Fruit fly (Drosophila melanogaster): ENCODE data around the gene CG33643.

The CG33643 gene

DNA sequence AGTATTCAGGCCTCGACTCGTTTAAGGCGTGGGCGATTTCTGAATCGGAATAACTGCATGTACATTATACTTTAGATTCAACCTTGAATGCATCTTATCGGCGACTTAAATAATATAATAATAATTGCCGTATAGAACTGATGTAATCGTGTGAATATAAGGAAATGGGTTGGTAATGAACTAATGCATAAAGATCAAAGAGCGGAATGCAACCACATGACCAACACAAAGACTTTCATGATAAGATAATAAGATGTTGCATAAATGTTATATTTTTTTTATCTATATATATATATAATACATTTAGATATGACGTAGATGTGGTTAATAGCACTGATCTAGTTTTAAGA lies 15.2 kb upstream of the CG33643 start:
- no peak for TF ChIP-seq Hr83 (GFP tag; optimal IDR thresholded peaks at IDR 0.05; ENCODE audit: poor library complexity, severe bottlenecking)
- TF ChIP-seq brk (GFP tag; optimal IDR thresholded peaks at IDR 0.05) = no peak
- TF ChIP-seq rgr (GFP tag; optimal IDR thresholded peaks at IDR 0.05) = no peak
- no peak for TF ChIP-seq CrebA (GFP tag; optimal IDR thresholded peaks at IDR 0.05; ENCODE audit: borderline replicate concordance)
- no peak for TF ChIP-seq Vsx2 (GFP tag; optimal IDR thresholded peaks at IDR 0.05; ENCODE audit: partially characterized antibody)
- no peak for TF ChIP-seq usp (GFP tag; optimal IDR thresholded peaks at IDR 0.05)
- no peak for TF ChIP-seq Sp1 (GFP tag; optimal IDR thresholded peaks at IDR 0.05)
- no peak for TF ChIP-seq pan (optimal IDR thresholded peaks at IDR 0.05)
- TF ChIP-seq Jra (GFP tag; optimal IDR thresholded peaks at IDR 0.05) = no peak
- no peak for TF ChIP-seq dmrt93B (GFP tag; optimal IDR thresholded peaks at IDR 0.05)
- TF ChIP-seq Myc (optimal IDR thresholded peaks at IDR 0.05) = no peak
- TF ChIP-seq ey (GFP tag; optimal IDR thresholded peaks at IDR 0.05) = no peak
- TF ChIP-seq lola (GFP tag; optimal IDR thresholded peaks at IDR 0.05) = no peak
- no peak for TF ChIP-seq br (GFP tag; optimal IDR thresholded peaks at IDR 0.05)
- TF ChIP-seq psq (GFP tag; optimal IDR thresholded peaks at IDR 0.05) = no peak
- no peak for TF ChIP-seq dl (GFP tag; optimal IDR thresholded peaks at IDR 0.05; ENCODE audit: insufficient read depth in 1 of 2, partially characterized antibody in 2 of 2)

DNA sequence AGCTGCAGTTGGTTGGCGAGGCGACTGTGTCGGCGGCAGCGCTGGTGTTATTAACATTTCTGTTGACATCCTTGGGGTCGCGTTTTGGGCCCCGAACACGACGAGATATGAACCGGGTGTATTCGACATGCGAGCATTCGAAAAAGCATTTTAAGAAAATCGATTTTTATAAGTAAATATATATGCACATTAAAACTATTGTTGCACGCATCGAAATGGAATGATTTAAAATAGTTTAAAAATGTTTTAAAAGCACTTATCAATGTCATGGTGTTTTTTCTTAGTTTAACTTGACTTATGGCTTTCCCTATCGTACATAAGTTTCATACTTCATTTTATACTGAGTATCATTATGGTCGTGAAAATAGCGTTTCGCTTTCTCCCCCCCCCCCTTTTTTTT lies 9.1 kb upstream of the CG33643 start:
- TF ChIP-seq fru (GFP tag; optimal IDR thresholded peaks at IDR 0.05) = no peak
- no peak for TF ChIP-seq jim (GFP tag; optimal IDR thresholded peaks at IDR 0.05)
- no peak for TF ChIP-seq N (GFP tag; optimal IDR thresholded peaks at IDR 0.05)

- no peak for TF ChIP-seq Vsx2 (GFP tag; optimal IDR thresholded peaks at IDR 0.05; ENCODE audit: partially characterized antibody)
- no peak for TF ChIP-seq rgr (GFP tag; optimal IDR thresholded peaks at IDR 0.05)
Measured at dm6 chr2L:13527541-13527940, 3.3 kb upstream of the CG33643 start, which contains the start of gene CG33640. Gene CG33640, plus strand, starts transcription at chr2L:13527841.

DNA sequence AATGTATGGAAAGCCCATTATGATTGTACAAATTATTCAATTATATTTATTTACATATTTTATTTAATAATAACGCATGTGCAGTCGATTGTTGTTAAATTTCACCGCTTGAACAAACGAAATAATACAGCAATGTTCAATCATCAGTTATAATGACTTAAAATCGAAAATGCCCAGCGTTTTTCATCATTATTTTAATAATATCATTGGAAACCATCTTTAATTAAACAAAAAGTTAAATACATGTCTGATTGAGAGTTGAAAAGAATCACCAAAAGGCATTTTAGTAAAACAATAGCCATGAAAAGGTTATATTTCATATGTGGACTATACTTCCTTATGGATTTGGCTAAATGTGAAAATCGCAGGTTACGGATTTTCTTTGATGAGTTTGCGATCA lies 2.1 kb upstream of the CG33643 start, which contains the start of gene CG33641:
TSS of gene CG33641 (plus strand) at position 301 of the 400 bp plus-strand sequence.
- TF ChIP-seq usp (GFP tag; optimal IDR thresholded peaks at IDR 0.05) = no peak
- no peak for TF ChIP-seq tai (GFP tag; optimal IDR thresholded peaks at IDR 0.05)

DNA sequence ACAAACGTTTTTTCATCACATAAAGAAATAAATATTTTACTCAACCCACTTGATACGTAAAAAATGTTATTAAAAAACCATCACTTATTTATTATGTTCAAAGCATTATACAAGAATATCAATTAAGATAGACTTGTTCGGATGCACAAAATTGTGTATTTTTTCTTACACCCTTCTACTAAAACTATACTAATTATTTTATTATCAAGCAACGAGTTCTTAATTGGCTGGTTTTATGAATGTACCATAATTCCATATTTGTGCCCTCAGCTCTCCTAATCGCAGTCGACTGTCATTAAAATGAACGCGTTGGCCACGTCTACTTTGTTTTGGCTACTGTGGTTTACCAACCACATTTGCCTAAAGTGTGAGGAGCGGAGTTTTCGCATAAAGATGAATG lies 1.2 kb upstream of the CG33643 start, which contains the start of gene CG33642:
TSS of gene CG33642 (plus strand) at position 301 of the 400 bp plus-strand sequence.
- TF ChIP-seq dl (GFP tag; optimal IDR thresholded peaks at IDR 0.05; ENCODE audit: insufficient read depth in 1 of 2, partially characterized antibody in 2 of 2) (no peak), Abd-B (GFP tag; optimal IDR thresholded peaks at IDR 0.05) (no peak)

dm6 chr2L:13531785-13532184 lies 911 bp downstream of the CG33643 start, which contains the start of gene CG33644:
Gene CG33644, plus strand, starts transcription at chr2L:13532085.
- TF ChIP-seq OdsH (GFP tag; optimal IDR thresholded peaks at IDR 0.05) (no peak), GATAd (GFP tag; optimal IDR thresholded peaks at IDR 0.05) (no peak), pan (optimal IDR thresholded peaks at IDR 0.05) (no peak), Hr83 (GFP tag; optimal IDR thresholded peaks at IDR 0.05; ENCODE audit: poor library complexity, severe bottlenecking) (no peak), Hnf4 (GFP tag; optimal IDR thresholded peaks at IDR 0.05) (no peak), HLH106 (tag; optimal IDR thresholded peaks at IDR 0.05) (no peak), psq (GFP tag; optimal IDR thresholded peaks at IDR 0.05) (no peak), ey (GFP tag; optimal IDR thresholded peaks at IDR 0.05) (no peak), Myc (optimal IDR thresholded peaks at IDR 0.05) (no peak), tai (GFP tag; optimal IDR thresholded peaks at IDR 0.05) (no peak), N (GFP tag; optimal IDR thresholded peaks at IDR 0.05) (no peak)

DNA sequence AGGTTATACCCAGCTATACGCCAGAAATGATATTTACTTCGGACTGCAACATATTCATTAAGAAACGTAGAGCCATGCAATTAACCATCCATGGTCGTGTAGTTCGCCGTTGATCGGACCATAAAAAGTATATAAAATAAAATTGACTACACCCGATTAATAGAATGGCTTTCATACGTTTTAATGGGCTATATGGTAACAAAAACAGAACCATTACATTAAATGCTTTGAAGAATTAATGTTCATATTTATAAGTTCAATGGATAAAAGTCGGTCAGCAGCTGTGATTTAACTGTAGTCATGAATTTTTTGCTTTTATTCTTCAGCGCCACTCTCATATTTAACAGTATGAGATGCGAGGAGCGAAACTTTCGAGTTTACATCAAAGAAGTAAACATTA lies 1.6 kb downstream of the CG33643 start, which contains the start of gene CG33645:
TSS of gene CG33645 (plus strand) at position 301 of the 400 bp plus-strand sequence.
- TF ChIP-seq Sp1 (GFP tag; optimal IDR thresholded peaks at IDR 0.05) = no peak
- no peak for TF ChIP-seq Abd-B (GFP tag; optimal IDR thresholded peaks at IDR 0.05)
- no peak for TF ChIP-seq HLH106 (tag; optimal IDR thresholded peaks at IDR 0.05)
- no peak for TF ChIP-seq Jra (GFP tag; optimal IDR thresholded peaks at IDR 0.05)
- no peak for TF ChIP-seq sage (GFP tag; optimal IDR thresholded peaks at IDR 0.05)
- no peak for TF ChIP-seq CG32264 (GFP tag; optimal IDR thresholded peaks at IDR 0.05)
- no peak for TF ChIP-seq Mio (GFP tag; optimal IDR thresholded peaks at IDR 0.05)
- no peak for TF ChIP-seq Hnf4 (GFP tag; optimal IDR thresholded peaks at IDR 0.05)
- no peak for TF ChIP-seq usp (GFP tag; optimal IDR thresholded peaks at IDR 0.05)
- no peak for TF ChIP-seq pan (optimal IDR thresholded peaks at IDR 0.05)
- no peak for TF ChIP-seq Hr83 (GFP tag; optimal IDR thresholded peaks at IDR 0.05; ENCODE audit: poor library complexity, severe bottlenecking)
